Worm (Caenorhabditis elegans): Measurements from ENCODE around the gene hrg-3.

Gene hrg-3

DNA sequence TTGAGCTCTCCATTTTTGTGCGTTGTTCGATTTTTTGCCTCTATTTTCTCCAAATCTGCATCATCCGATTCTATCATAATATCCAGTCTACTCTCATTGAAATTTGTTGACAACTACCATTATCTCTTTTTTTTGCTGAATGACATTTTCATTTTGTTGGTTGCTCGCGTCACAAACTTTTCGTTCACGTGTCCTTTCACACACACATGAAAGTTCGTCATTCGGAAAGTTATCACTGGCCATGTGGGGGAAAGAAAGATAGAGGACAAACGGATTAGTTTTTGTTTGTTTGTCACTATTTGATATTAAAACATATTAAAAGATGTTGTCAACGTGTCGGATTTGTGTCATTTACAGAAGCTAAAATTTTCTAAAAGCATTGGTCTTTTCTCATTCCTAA is 38.7 kb downstream of the hrg-3 start (continued):
- TF ChIP-seq xbp-1 (tag; optimal IDR thresholded peaks at IDR 0.05), result no peak
- TF ChIP-seq ceh-88 (GFP tag; IDR thresholded peaks at IDR 0.05), result no peak
- no peak for TF ChIP-seq nhr-19 (GFP tag; conservative IDR thresholded peaks at IDR 0.05)
- peak; percentile 11 for TF ChIP-seq nhr-47 (tag; optimal IDR thresholded peaks at IDR 0.05)
- peak; percentile 42 for TF ChIP-seq nhr-71 (tag; optimal IDR thresholded peaks at IDR 0.05)

- TF ChIP-seq mab-9 (GFP tag; IDR thresholded peaks at IDR 0.05), result no peak
- peak; percentile 30 for TF ChIP-seq pax-3 (tag; optimal IDR thresholded peaks at IDR 0.05)
- TF ChIP-seq fkh-10 (GFP tag; optimal IDR thresholded peaks at IDR 0.05), result peak; percentile 24
- TF ChIP-seq unc-86 (tag; optimal IDR thresholded peaks at IDR 0.05), result no peak
- TF ChIP-seq fkh-8 (tag; optimal IDR thresholded peaks at IDR 0.05), result peak; percentile 52
- TF ChIP-seq dsc-1 (tag; optimal IDR thresholded peaks at IDR 0.05), result peak; percentile 77
These were observed 39.7 kb downstream of the hrg-3 start for ce11 chrV:9796002-9796401.

ce11 chrV:9796562-9796961 is 40.3 kb downstream of the hrg-3 start, which contains the start of gene F46B6.9:
F46B6.9 (plus strand) TSS chrV:9796862.
- no peak for TF ChIP-seq C34B4.2 (tag; optimal IDR thresholded peaks at IDR 0.05)
- no peak for TF ChIP-seq nhr-90 (tag; optimal IDR thresholded peaks at IDR 0.05; ENCODE audit: poor library complexity)
- TF ChIP-seq mab-9 (GFP tag; IDR thresholded peaks at IDR 0.05), result no peak
- no peak for TF ChIP-seq efl-1 (optimal IDR thresholded peaks at IDR 0.05)
- no peak for TF ChIP-seq efl-1 (GFP tag; optimal IDR thresholded peaks at IDR 0.05 in 1 of 2)
- no peak for TF ChIP-seq jun-1 (tag; optimal IDR thresholded peaks at IDR 0.05)
- TF ChIP-seq efl-3 (GFP tag; optimal IDR thresholded peaks at IDR 0.05), result no peak
- no peak for TF ChIP-seq unc-98 (GFP tag; IDR thresholded peaks at IDR 0.05)
- no peak for TF ChIP-seq ets-5 (GFP tag; IDR thresholded peaks at IDR 0.05)
- TF ChIP-seq lin-15B (tag; optimal IDR thresholded peaks at IDR 0.05), result no peak
- no peak for TF ChIP-seq nhr-77 (tag; optimal IDR thresholded peaks at IDR 0.05)
- TF ChIP-seq xbp-1 (tag; optimal IDR thresholded peaks at IDR 0.05), result no peak
- no peak for TF ChIP-seq nhr-20 (tag; optimal IDR thresholded peaks at IDR 0.05)
- TF ChIP-seq pax-3 (tag; optimal IDR thresholded peaks at IDR 0.05), result no peak
- TF ChIP-seq pag-3 (tag; optimal IDR thresholded peaks at IDR 0.05; ENCODE audit: borderline replicate concordance, insufficient read depth), result no peak
- TF ChIP-seq lir-3 (tag; optimal IDR thresholded peaks at IDR 0.05; ENCODE audit: poor library complexity), result no peak

- TF ChIP-seq fkh-4 (tag; optimal IDR thresholded peaks at IDR 0.05; ENCODE audit: borderline replicate concordance), result peak; percentile 34
- TF ChIP-seq nhr-237 (tag; optimal IDR thresholded peaks at IDR 0.05), result no peak
- peak; percentile 87 for TF ChIP-seq dsc-1 (tag; optimal IDR thresholded peaks at IDR 0.05)
- TF ChIP-seq efl-1 (optimal IDR thresholded peaks at IDR 0.05), result no peak
- TF ChIP-seq efl-1 (GFP tag; optimal IDR thresholded peaks at IDR 0.05 in 1 of 2), result peak in 1 of 2 experiments; percentile 51
- no peak for TF ChIP-seq skn-1 (tag; optimal IDR thresholded peaks at IDR 0.05)
- TF ChIP-seq ztf-11 (tag; optimal IDR thresholded peaks at IDR 0.05), result no peak
- TF ChIP-seq egl-13 (tag; optimal IDR thresholded peaks at IDR 0.05), result no peak
- TF ChIP-seq grh-1 (GFP tag; IDR thresholded peaks at IDR 0.05), result no peak
- TF ChIP-seq aha-1 (tag; optimal IDR thresholded peaks at IDR 0.05), result no peak
- TF ChIP-seq nhr-77 (tag; optimal IDR thresholded peaks at IDR 0.05), result no peak
- TF ChIP-seq mef-2 (tag; optimal IDR thresholded peaks at IDR 0.05), result no peak
- TF ChIP-seq unc-98 (GFP tag; IDR thresholded peaks at IDR 0.05), result no peak
- no peak for TF ChIP-seq lin-39 (tag; optimal IDR thresholded peaks at IDR 0.05)
These were observed 41.9 kb downstream of the hrg-3 start for ce11 chrV:9798212-9798611.

ce11 chrV:9799076-9799475 is 42.8 kb downstream of the hrg-3 start, which contains the start of gene F46B6.13:
F46B6.13 (minus strand) TSS chrV:9799176.
- TF ChIP-seq mab-9 (GFP tag; IDR thresholded peaks at IDR 0.05) (no peak), skn-1 (tag; optimal IDR thresholded peaks at IDR 0.05) (no peak), sptf-1 (tag; optimal IDR thresholded peaks at IDR 0.05) (no peak), unc-86 (tag; optimal IDR thresholded peaks at IDR 0.05) (no peak), elt-2 (tag; optimal IDR thresholded peaks at IDR 0.05) (no peak), nhr-76 (tag; optimal IDR thresholded peaks at IDR 0.05) (no peak), lin-39 (tag; optimal IDR thresholded peaks at IDR 0.05) (no peak), irx-1 (tag; optimal IDR thresholded peaks at IDR 0.05) (no peak), fos-1 (tag; optimal IDR thresholded peaks at IDR 0.05) (no peak), snu-23 (GFP tag; optimal IDR thresholded peaks at IDR 0.05) (no peak), fkh-10 (GFP tag; optimal IDR thresholded peaks at IDR 0.05) (no peak), nhr-90 (tag; optimal IDR thresholded peaks at IDR 0.05; ENCODE audit: poor library complexity) (no peak), pqm-1 (tag; optimal IDR thresholded peaks at IDR 0.05) (no peak), C34B4.2 (tag; optimal IDR thresholded peaks at IDR 0.05) (no peak), hlh-4 (tag; optimal IDR thresholded peaks at IDR 0.05) (no peak), nhr-85 (tag) (no peak)

Data from whole organism, L1 larva.